Fruit fly (Drosophila melanogaster) S2 (cell line): ENCODE results near the gene mEFG1.
A peak's percentile ranks its signal among the peaks of the same experiment; 100 is the strongest.

Experiments
- CG8478 ChIP-seq: fragments of >200 bp; optimal IDR thresholded peaks from 2 replicates; lab custom pipeline; 2018
- CTCF ChIP-seq, 2 experiments: fragments of >200 bp; optimal IDR thresholded peaks; 2 replicates each; lab custom pipeline; 2018

mEFG1 gene

dm6 chr2L:7222829-7223272 lies at the start of gene mEFG1:
Gene mEFG1, minus strand, starts transcription at chr2L:7223081.
- no peak for TF ChIP-seq CG8478 (lab: Kevin White, UChicago)
- TF ChIP-seq CTCF (optimal IDR thresholded peaks at IDR 0.05; lab: Kevin White, UChicago) = no peak

dm6 chr2L:7272452-7272851 lies 49.6 kb upstream of the mEFG1 start:
- TF ChIP-seq CG8478 (lab: Kevin White, UChicago) (no peak), CTCF (optimal IDR thresholded peaks at IDR 0.05; lab: Kevin White, UChicago) (no peak)

dm6 chr2L:7270270-7270669 lies 47.4 kb upstream of the mEFG1 start:
- TF ChIP-seq CTCF (optimal IDR thresholded peaks at IDR 0.05; lab: Kevin White, UChicago) = no peak
- no peak for TF ChIP-seq CG8478 (lab: Kevin White, UChicago)

- TF ChIP-seq CTCF (optimal IDR thresholded peaks at IDR 0.05; lab: Kevin White, UChicago) = no peak
- TF ChIP-seq CG8478 (lab: Kevin White, UChicago) = no peak
These were observed 43.1 kb upstream of the mEFG1 start for dm6 chr2L:7265970-7266369.

- TF ChIP-seq CTCF (optimal IDR thresholded peaks at IDR 0.05; lab: Kevin White, UChicago) (no peak), CG8478 (lab: Kevin White, UChicago) (no peak)
These were observed 42.1 kb upstream of the mEFG1 start for dm6 chr2L:7264885-7265540.

dm6 chr2L:7264396-7264795 lies 41.5 kb upstream of the mEFG1 start:
- no peak for TF ChIP-seq CG8478 (lab: Kevin White, UChicago)
- TF ChIP-seq CTCF (optimal IDR thresholded peaks at IDR 0.05; lab: Kevin White, UChicago) = no peak

- TF ChIP-seq CTCF (optimal IDR thresholded peaks at IDR 0.05; lab: Kevin White, UChicago) (no peak), CG8478 (lab: Kevin White, UChicago) (no peak)
These were observed 39.7 kb upstream of the mEFG1 start for dm6 chr2L:7262580-7262979.

dm6 chr2L:7261989-7262388 lies 39.1 kb upstream of the mEFG1 start:
- no peak for TF ChIP-seq CG8478 (lab: Kevin White, UChicago)
- TF ChIP-seq CTCF (optimal IDR thresholded peaks at IDR 0.05; lab: Kevin White, UChicago) = no peak

- no peak for TF ChIP-seq CG8478 (lab: Kevin White, UChicago)
- no peak for TF ChIP-seq CTCF (optimal IDR thresholded peaks at IDR 0.05; lab: Kevin White, UChicago)
These were observed 37.4 kb upstream of the mEFG1 start for dm6 chr2L:7260251-7260650.

- TF ChIP-seq CG8478 (lab: Kevin White, UChicago) (no peak), CTCF (optimal IDR thresholded peaks at IDR 0.05; lab: Kevin White, UChicago) (no peak)
These were observed 36.6 kb upstream of the mEFG1 start for dm6 chr2L:7259500-7259899.

dm6 chr2L:7258105-7258504 lies 35.2 kb upstream of the mEFG1 start:
- TF ChIP-seq CG8478 (lab: Kevin White, UChicago) (no peak), CTCF (optimal IDR thresholded peaks at IDR 0.05; lab: Kevin White, UChicago) (peak; percentile 90 to 97)

dm6 chr2L:7257212-7257611 lies 34.3 kb upstream of the mEFG1 start, which contains the start of gene CG31909:
Gene CG31909, plus strand, starts transcription at chr2L:7257512.
- no peak for TF ChIP-seq CTCF (optimal IDR thresholded peaks at IDR 0.05; lab: Kevin White, UChicago)
- no peak for TF ChIP-seq CG8478 (lab: Kevin White, UChicago)

- TF ChIP-seq CG8478 (lab: Kevin White, UChicago) = no peak
- TF ChIP-seq CTCF (optimal IDR thresholded peaks at IDR 0.05; lab: Kevin White, UChicago) = peak in 1 of 2 experiments; percentile 19
These were observed 33.3 kb upstream of the mEFG1 start for dm6 chr2L:7256144-7256543.

- TF ChIP-seq CG8478 (lab: Kevin White, UChicago) (no peak), CTCF (optimal IDR thresholded peaks at IDR 0.05; lab: Kevin White, UChicago) (peak; percentile 64 to 69)
These were observed 31.9 kb upstream of the mEFG1 start for dm6 chr2L:7254712-7255183.

- no peak for TF ChIP-seq CTCF (optimal IDR thresholded peaks at IDR 0.05; lab: Kevin White, UChicago)
- no peak for TF ChIP-seq CG8478 (lab: Kevin White, UChicago)
These were observed 30.0 kb upstream of the mEFG1 start, which contains the start of gene CG13786 for dm6 chr2L:7252882-7253281. Gene CG13786, minus strand, starts transcription at chr2L:7252982.
